Fruit fly (Drosophila melanogaster): ENCODE results near the gene kirre.

The kirre gene

dm6 chrX:3173072-3173471, 432.9 kb downstream of the kirre start, which contains the start of gene CG18508:
CG18508 (minus strand) TSS chrX:3173140.
- TF ChIP-seq salr (GFP tag; optimal IDR thresholded peaks at IDR 0.05), result peak in 1 of 2 experiments; percentile 1
- no peak for TF ChIP-seq net (GFP tag; optimal IDR thresholded peaks at IDR 0.05)
- TF ChIP-seq Ets21C (GFP tag; optimal IDR thresholded peaks at IDR 0.05), result no peak
- no peak for TF ChIP-seq lz (GFP tag; optimal IDR thresholded peaks at IDR 0.05)
- peak; percentile 12 for TF ChIP-seq Met (GFP tag; optimal IDR thresholded peaks at IDR 0.05)
- TF ChIP-seq CG34406 (GFP tag; optimal IDR thresholded peaks at IDR 0.05), result no peak
- no peak for TF ChIP-seq Gug (GFP tag; IDR thresholded peaks at IDR 0.05)
- TF ChIP-seq fd85E (GFP tag; optimal IDR thresholded peaks at IDR 0.05), result no peak
- TF ChIP-seq Smox (GFP tag; optimal IDR thresholded peaks at IDR 0.05), result peak; percentile 21
- peak; percentile 20 for TF ChIP-seq CG10631 (GFP tag; optimal IDR thresholded peaks at IDR 0.05)
- TF ChIP-seq Ets96B (tag; optimal IDR thresholded peaks at IDR 0.05), result no peak
- peak; percentile 34 for TF ChIP-seq Hr39 (GFP tag; optimal IDR thresholded peaks at IDR 0.05)
- no peak for TF ChIP-seq CG1621 (tag; optimal IDR thresholded peaks at IDR 0.05)
- TF ChIP-seq CG6792 (GFP tag; optimal IDR thresholded peaks at IDR 0.05), result no peak
- TF ChIP-seq dsx (GFP tag; optimal IDR thresholded peaks at IDR 0.05; ENCODE audit: poor library complexity, severe bottlenecking), result no peak
- TF ChIP-seq Hr4 (GFP tag; optimal IDR thresholded peaks at IDR 0.05), result peak; percentile 22
- peak; percentile 14 for TF ChIP-seq CG32006 (GFP tag; optimal IDR thresholded peaks at IDR 0.05)
- no peak for TF ChIP-seq Blimp-1 (GFP tag; optimal IDR thresholded peaks at IDR 0.05)
- TF ChIP-seq CG8119 (GFP tag; IDR thresholded peaks at IDR 0.05), result no peak
- no peak for TF ChIP-seq CG7368 (GFP tag; optimal IDR thresholded peaks at IDR 0.05)
- no peak for TF ChIP-seq CG11294 (GFP tag; IDR thresholded peaks at IDR 0.05)
- TF ChIP-seq topi (GFP tag; optimal IDR thresholded peaks at IDR 0.05), result no peak
- no peak for TF ChIP-seq Hr38 (GFP tag; optimal IDR thresholded peaks at IDR 0.05)
- no peak for TF ChIP-seq Eip93F (GFP tag; optimal IDR thresholded peaks at IDR 0.05)
- TF ChIP-seq CG6276 (GFP tag; optimal IDR thresholded peaks at IDR 0.05), result no peak
- TF ChIP-seq pdm3 (GFP tag; optimal IDR thresholded peaks at IDR 0.05), result peak; percentile 37
- TF ChIP-seq Sox102F (GFP tag; optimal IDR thresholded peaks at IDR 0.05), result no peak
- no peak for TF ChIP-seq Eip75B (GFP tag; optimal IDR thresholded peaks at IDR 0.05)
- TF ChIP-seq CG4318 (GFP tag; optimal IDR thresholded peaks at IDR 0.05), result no peak
- TF ChIP-seq ss (GFP tag; optimal IDR thresholded peaks at IDR 0.05), result no peak
- no peak for TF ChIP-seq CG8319 (GFP tag; optimal IDR thresholded peaks at IDR 0.05)
- no peak for TF ChIP-seq Sox15 (GFP tag; optimal IDR thresholded peaks at IDR 0.05)
- TF ChIP-seq eg (GFP tag; IDR thresholded peaks at IDR 0.05), result peak; percentile 42; the same call in 1 of the 3 replicates
- no peak for TF ChIP-seq Eip78C (GFP tag)
- TF ChIP-seq CG11762 (GFP tag; optimal IDR thresholded peaks at IDR 0.05; ENCODE audit: insufficient read depth), result no peak
- no peak for TF ChIP-seq esn (GFP tag; optimal IDR thresholded peaks at IDR 0.05)
- peak; percentile 3 for TF ChIP-seq Lpt (GFP tag; optimal IDR thresholded peaks at IDR 0.05)
- 0 out of 2 replicates have a peak, but pooled peaks have one; percentile 14 for TF ChIP-seq CG15336 (GFP tag; IDR thresholded peaks at IDR 0.05)
- TF ChIP-seq CG11902 (GFP tag; optimal IDR thresholded peaks at IDR 0.05), result no peak
- no peak for TF ChIP-seq CG16779 (tag; optimal IDR thresholded peaks at IDR 0.05)
- peak; percentile 64 for TF ChIP-seq svp (GFP tag)
- peak; percentile 19 for TF ChIP-seq fkh (GFP tag; optimal IDR thresholded peaks at IDR 0.05)
- TF ChIP-seq dac (GFP tag; optimal IDR thresholded peaks at IDR 0.05), result no peak
- peak; percentile 10 for TF ChIP-seq CG31627 (GFP tag; optimal IDR thresholded peaks at IDR 0.05)
- TF ChIP-seq acj6 (GFP tag; optimal IDR thresholded peaks at IDR 0.05), result no peak
- peak; percentile 18 for TF ChIP-seq CG10669 (GFP tag; optimal IDR thresholded peaks at IDR 0.05)
- TF ChIP-seq CG3919 (GFP tag; optimal IDR thresholded peaks at IDR 0.05), result peak; percentile 38
- TF ChIP-seq CG6854 (GFP tag; optimal IDR thresholded peaks at IDR 0.05), result no peak
- no peak for TF ChIP-seq CG8632 (GFP tag; optimal IDR thresholded peaks at IDR 0.05)
- TF ChIP-seq achi (GFP tag; optimal IDR thresholded peaks at IDR 0.05), result peak; percentile 3
- TF ChIP-seq CG3032 (tag; optimal IDR thresholded peaks at IDR 0.05), result no peak
- TF ChIP-seq CG9139 (GFP tag; optimal IDR thresholded peaks at IDR 0.05), result no peak
- TF ChIP-seq cyc (GFP tag; optimal IDR thresholded peaks at IDR 0.05), result peak; percentile 1

All from whole organism, prepupa.